Worm (Caenorhabditis elegans): Measurements from ENCODE around the gene T25E4.2.

DNA sequence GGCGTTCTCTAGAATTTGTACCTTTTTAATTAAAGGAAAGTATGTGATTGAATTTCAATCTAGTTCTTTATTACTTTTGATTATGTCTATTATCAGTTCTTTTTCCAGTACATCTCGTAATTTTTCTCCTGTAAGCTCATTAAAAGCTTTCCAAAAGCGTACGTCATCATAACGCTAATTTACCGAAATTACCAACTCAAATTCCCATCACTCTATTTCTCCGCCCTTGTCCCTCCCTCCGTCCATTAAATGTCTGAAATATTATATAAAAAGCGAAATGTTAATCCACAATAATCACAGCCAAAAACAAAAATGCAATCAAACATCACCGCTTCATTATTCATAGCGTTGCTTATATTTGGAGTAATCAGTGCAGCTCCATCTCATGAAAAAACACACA is 27.9 kb downstream of the T25E4.2 start, which contains the start of gene ins-12:
- TF ChIP-seq flt-1 (GFP tag; IDR thresholded peaks at IDR 0.05) (no peak), cog-1 (tag; optimal IDR thresholded peaks at IDR 0.05) (no peak)
